Fruit fly (Drosophila melanogaster) whole organism, adult: ENCODE measurements around the gene spz.

Source experiments
- CG33017 ChIP-seq: fragments of 200-800 bp; sonication (Bioruptor generic); optimal IDR thresholded peaks from 2 replicates; lab custom pipeline; 2018; ENCODE audit warnings: missing biosample characterization, mild to moderate bottlenecking, missing genetic modification characterization, moderate library complexity
- CG5204 ChIP-seq: fragments of 200-800 bp; sonication (Bioruptor generic); optimal IDR thresholded peaks from 2 replicates; lab custom pipeline; 2016; ENCODE audit warnings: missing biosample characterization, missing genetic modification characterization
- cnc ChIP-seq, 2 experiments: fragments of >200 bp; optimal IDR thresholded peaks; 2 replicates each; lab custom pipeline; 2017
- pad ChIP-seq: fragments of 200-800 bp; sonication (Bioruptor generic); optimal IDR thresholded peaks from 3 replicates; lab custom pipeline; 2017; ENCODE audit warnings: missing biosample characterization, missing genetic modification characterization, mild to moderate bottlenecking, moderate library complexity, missing genetic modification reagents

DNA sequence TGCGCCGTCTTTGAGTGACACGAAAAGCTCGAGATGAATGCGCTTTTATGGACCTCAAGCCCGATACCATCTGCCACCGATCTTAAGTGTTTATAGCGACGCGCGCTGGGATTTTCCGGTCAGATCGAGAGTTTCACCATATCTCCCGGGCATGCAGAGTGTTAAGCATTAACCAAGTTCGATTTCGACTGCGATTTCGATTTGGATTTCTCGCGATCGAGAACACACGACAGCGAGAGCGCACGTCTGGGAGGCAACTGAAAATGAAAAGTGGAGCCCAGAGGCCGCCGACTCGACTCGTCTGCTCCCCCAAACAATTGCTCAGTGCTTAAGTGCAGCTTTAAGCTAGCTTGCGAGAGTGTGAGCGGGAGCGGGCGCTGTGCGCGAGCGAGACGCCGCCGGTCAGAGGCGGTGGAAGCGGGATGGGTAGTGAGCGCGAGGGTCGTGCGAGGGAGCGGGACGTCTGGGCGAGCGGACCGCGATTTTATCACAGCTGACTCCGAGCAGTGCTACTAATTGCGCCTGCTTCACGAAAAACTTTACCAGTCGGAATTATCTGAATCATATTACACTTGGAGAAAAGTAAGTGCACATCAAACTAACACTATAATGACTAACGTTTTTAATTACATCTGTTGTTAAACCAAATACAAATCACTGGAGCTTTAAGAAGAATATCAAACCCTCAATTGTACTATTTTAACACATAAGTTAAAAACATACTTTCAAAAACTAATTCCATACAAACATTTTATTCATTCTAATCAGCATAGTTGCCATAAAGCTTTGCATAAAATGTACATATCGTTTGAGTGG lies at the start of gene spz:
- TF ChIP-seq CG5204 (no peak), cnc (optimal IDR thresholded peaks at IDR 0.05; lab: Kevin White, UChicago) (no peak), pad (peak; percentile 46), CG33017 (tag; lab: Kevin White, UChicago) (no peak)
